Worm (Caenorhabditis elegans): ENCODE measurements around the gene ckr-2.

ce11 chrIII:1989940-1990339, 31.5 kb downstream of the ckr-2 start:
- no peak for TF ChIP-seq med-1 (GFP tag; optimal IDR thresholded peaks at IDR 0.05; ENCODE audit: insufficient read depth)
- no peak for TF ChIP-seq T22C8.4 (GFP tag; IDR thresholded peaks at IDR 0.05)
- TF ChIP-seq flt-1 (GFP tag; IDR thresholded peaks at IDR 0.05): no peak
